Fruit fly (Drosophila melanogaster): ENCODE results near the gene CG45207.

dm6 chr3R:15814150-15814549, 39.0 kb upstream of the CG45207 start:
- TF ChIP-seq usp (GFP tag; optimal IDR thresholded peaks at IDR 0.05) = no peak
- TF ChIP-seq EcR (GFP tag; optimal IDR thresholded peaks at IDR 0.05) = no peak
- TF ChIP-seq psq (optimal IDR thresholded peaks at IDR 0.05) = no peak
- TF ChIP-seq CG8478 (optimal IDR thresholded peaks at IDR 0.05) = no peak
- no peak for TF ChIP-seq pan (optimal IDR thresholded peaks at IDR 0.05)
- TF ChIP-seq Dll (optimal IDR thresholded peaks at IDR 0.05) = no peak

All from whole organism.